Worm (Caenorhabditis elegans) whole organism, L2 larva: ENCODE results near the gene rga-3.

Experiments used
- C34F6.9 ChIP-seq: fragments of 150-350 bp; optimal IDR thresholded peaks from 2 replicates; lab custom pipeline; 2014; ENCODE audit warnings: missing biosample characterization, missing genetic modification characterization
- F13H6.1 ChIP-seq: sonication (generic microtip); optimal IDR thresholded peaks from 2 replicates; lab custom pipeline; 2016; ENCODE audit warnings: missing genetic modification characterization, missing compliant biosample characterization
- R02D3.7 ChIP-seq: fragments of 150-350 bp; optimal IDR thresholded peaks from 2 replicates; lab custom pipeline; 2014; ENCODE audit warnings: missing biosample characterization, missing genetic modification characterization
- ZK546.5 ChIP-seq: sonication (generic microtip); optimal IDR thresholded peaks from 2 replicates; lab custom pipeline; 2017; ENCODE audit warnings: missing biosample characterization, missing genetic modification characterization
- ama-1 ChIP-seq: fragments of 150-350 bp; optimal IDR thresholded peaks from 2 replicates; lab custom pipeline; 2018; ENCODE audit warnings: inconsistent platforms
- blmp-1 ChIP-seq: sonication (generic microtip); optimal IDR thresholded peaks from 2 replicates; lab custom pipeline; 2017; ENCODE audit warnings: missing genetic modification characterization, mild to moderate bottlenecking, missing compliant biosample characterization, antibody characterized with exemption, moderate library complexity; ENCODE audit not compliant: insufficient read depth
- ceh-82 ChIP-seq: fragments of 150-350 bp; optimal IDR thresholded peaks from 2 replicates; lab custom pipeline; 2014; ENCODE audit warnings: missing biosample characterization, missing genetic modification characterization
- crh-2 ChIP-seq: sonication (generic microtip); optimal IDR thresholded peaks from 2 replicates; lab custom pipeline; 2017; ENCODE audit warnings: missing biosample characterization, missing genetic modification characterization
- dmd-4 ChIP-seq: sonication (generic microtip); optimal IDR thresholded peaks from 2 replicates; lab custom pipeline; 2017; ENCODE audit warnings: missing biosample characterization, missing genetic modification characterization
- egl-27 ChIP-seq: sonication (generic microtip); optimal IDR thresholded peaks from 3 replicates; lab custom pipeline; 2017; ENCODE audit warnings: missing biosample characterization, missing genetic modification reagents, missing genetic modification characterization
- elt-1 ChIP-seq: fragments of 150-350 bp; optimal IDR thresholded peaks from 2 replicates; lab custom pipeline; 2014; ENCODE audit warnings: missing biosample characterization, missing genetic modification characterization
- fos-1 ChIP-seq: fragments of 150-350 bp; optimal IDR thresholded peaks from 2 replicates; lab custom pipeline; 2014; ENCODE audit warnings: missing biosample characterization, missing genetic modification characterization
- gmeb-1 ChIP-seq: fragments of 150-350 bp; optimal IDR thresholded peaks from 2 replicates; lab custom pipeline; 2014; ENCODE audit warnings: missing biosample characterization, missing genetic modification characterization
- lin-11 ChIP-seq: fragments of 150-350 bp; sonication (generic microtip); optimal IDR thresholded peaks from 2 replicates; lab custom pipeline; 2014; ENCODE audit warnings: missing biosample characterization, missing genetic modification characterization, inconsistent platforms, mixed read lengths
- lin-13 ChIP-seq: fragments of 150-350 bp; optimal IDR thresholded peaks from 2 replicates; lab custom pipeline; 2014; ENCODE audit warnings: missing biosample characterization, missing genetic modification reagents, missing genetic modification characterization
- lsy-2 ChIP-seq, 2 experiments: fragments of 150-350 bp in 1 of 2; sonication (generic microtip) in 1 of 2; optimal IDR thresholded peaks; 2 replicates each; lab custom pipeline; 2014 to 2017; ENCODE audit warnings: missing biosample characterization in 2 of 2, missing genetic modification characterization in 2 of 2
- mdl-1 ChIP-seq, 2 experiments: fragments of 150-350 bp in 1 of 2; sonication (generic microtip) in 1 of 2; optimal IDR thresholded peaks; 2 replicates each; lab custom pipeline; 2017; ENCODE audit warnings: missing biosample characterization in 2 of 2, missing genetic modification characterization in 2 of 2
- nhr-12 ChIP-seq: fragments of 150-350 bp; optimal IDR thresholded peaks from 2 replicates; lab custom pipeline; 2014; ENCODE audit warnings: missing biosample characterization, missing genetic modification characterization
- nhr-21 ChIP-seq: fragments of 150-350 bp; optimal IDR thresholded peaks from 2 replicates; lab custom pipeline; 2014; ENCODE audit warnings: missing biosample characterization, missing genetic modification characterization
- nhr-23 ChIP-seq: fragments of 150-350 bp; optimal IDR thresholded peaks from 2 replicates; lab custom pipeline; 2014; ENCODE audit warnings: missing biosample characterization, missing genetic modification reagents, missing genetic modification characterization
- nhr-237 ChIP-seq: fragments of 150-350 bp; optimal IDR thresholded peaks from 2 replicates; lab custom pipeline; 2014; ENCODE audit warnings: missing biosample characterization, missing genetic modification characterization
- nhr-25 ChIP-seq: fragments of 150-350 bp; sonication (generic microtip); optimal IDR thresholded peaks from 3 replicates; lab custom pipeline; 2014; ENCODE audit warnings: missing biosample characterization, missing genetic modification characterization
- nhr-6 ChIP-seq: fragments of 150-350 bp; optimal IDR thresholded peaks from 2 replicates; lab custom pipeline; 2014; ENCODE audit warnings: missing biosample characterization, missing genetic modification characterization
- nhr-77 ChIP-seq: fragments of 150-350 bp; optimal IDR thresholded peaks from 2 replicates; lab custom pipeline; 2014; ENCODE audit warnings: missing biosample characterization, missing genetic modification characterization
- peb-1 ChIP-seq: fragments of 150-350 bp; optimal IDR thresholded peaks from 2 replicates; lab custom pipeline; 2014; ENCODE audit warnings: missing biosample characterization, missing genetic modification characterization
- sem-4 ChIP-seq: fragments of 150-350 bp; optimal IDR thresholded peaks from 2 replicates; lab custom pipeline; 2014; ENCODE audit warnings: missing biosample characterization, missing genetic modification reagents, missing genetic modification characterization
- sma-3 ChIP-seq: sonication (generic microtip); optimal IDR thresholded peaks from 2 replicates; lab custom pipeline; 2016; ENCODE audit warnings: missing genetic modification reagents, missing genetic modification characterization, missing compliant biosample characterization
- sma-9 ChIP-seq, 2 experiments: fragments of 150-350 bp in 1 of 2; sonication (generic microtip) in 1 of 2; optimal IDR thresholded peaks; 2 replicates each; lab custom pipeline; 2014 to 2016; ENCODE audit warnings: missing genetic modification characterization in 2 of 2, mild to moderate bottlenecking in 1 of 2, missing biosample characterization in 1 of 2, missing compliant biosample characterization in 1 of 2, missing genetic modification reagents in 1 of 2, moderate library complexity in 1 of 2
- unc-55 ChIP-seq: fragments of 150-350 bp; sonication (generic microtip); optimal IDR thresholded peaks from 3 replicates; lab custom pipeline; 2014; ENCODE audit warnings: missing biosample characterization, missing genetic modification reagents, missing genetic modification characterization
- unc-62 ChIP-seq: fragments of 150-350 bp; optimal IDR thresholded peaks from 2 replicates; lab custom pipeline; 2014; ENCODE audit warnings: missing biosample characterization, missing genetic modification reagents, missing genetic modification characterization
- zag-1 ChIP-seq: fragments of 150-350 bp; optimal IDR thresholded peaks from 2 replicates; lab custom pipeline; 2014; ENCODE audit warnings: missing biosample characterization, missing genetic modification characterization
- ztf-1 ChIP-seq: fragments of 200-800 bp; sonication (Bioruptor generic); conservative IDR thresholded peaks from 2 replicates; pipeline ENCODE4 v1.3.6; 2022; ENCODE audit warnings: missing genetic modification characterization, missing compliant biosample characterization
- ztf-11 ChIP-seq: sonication (generic microtip); optimal IDR thresholded peaks from 2 replicates; lab custom pipeline; 2017; ENCODE audit warnings: missing biosample characterization, missing genetic modification characterization

The rga-3 gene

ce11 chrV:5699835-5700441, 17.7 kb upstream of the rga-3 start, which contains the start of gene clec-1:
TSS of gene clec-1 (plus strand) at chrV:5700154.
- TF ChIP-seq sma-3 (GFP tag; lab: Kevin White, UChicago) (peak; percentile 19), gmeb-1 (tag; lab: Kevin White, UChicago) (no peak)

ce11 chrV:5701106-5701505, 16.6 kb upstream of the rga-3 start:
- TF ChIP-seq ama-1 (lab: Kevin White, UChicago): peak; percentile 57
- TF ChIP-seq egl-27 (tag; lab: Kevin White, UChicago): peak; percentile 18
- TF ChIP-seq unc-55 (GFP tag; lab: Kevin White, UChicago): no peak
- no peak for TF ChIP-seq dmd-4 (tag; lab: Kevin White, UChicago)
- TF ChIP-seq F13H6.1 (tag; lab: Kevin White, UChicago): no peak
- TF ChIP-seq nhr-21 (tag; lab: Kevin White, UChicago): peak; percentile 80
- TF ChIP-seq nhr-25 (tag; lab: Kevin White, UChicago): peak; percentile 41
- TF ChIP-seq blmp-1 (tag; lab: Kevin White, UChicago): peak; percentile 2
- TF ChIP-seq sma-3 (GFP tag; lab: Kevin White, UChicago): peak; percentile 62
- peak; percentile 58 for TF ChIP-seq sma-9 (GFP tag; optimal IDR thresholded peaks at IDR 0.05; lab: Kevin White, UChicago)
- no peak for TF ChIP-seq sma-9 (tag; optimal IDR thresholded peaks at IDR 0.05; lab: Kevin White, UChicago)

- no peak for TF ChIP-seq ceh-82
- TF ChIP-seq ZK546.5: no peak
- TF ChIP-seq sma-9 (GFP tag; optimal IDR thresholded peaks at IDR 0.05; lab: Kevin White, UChicago): peak; percentile 5
- TF ChIP-seq sma-9 (tag; optimal IDR thresholded peaks at IDR 0.05; lab: Kevin White, UChicago): no peak
These were observed 13.2 kb upstream of the rga-3 start for ce11 chrV:5704467-5704866.

ce11 chrV:5705510-5705909, 12.2 kb upstream of the rga-3 start, which contains the start of gene peli-1:
TSS of gene peli-1 (plus strand) at chrV:5705810.
- TF ChIP-seq ceh-82: no peak
- TF ChIP-seq crh-2 (tag; lab: Kevin White, UChicago): no peak
- no peak for TF ChIP-seq sma-9 (GFP tag; optimal IDR thresholded peaks at IDR 0.05; lab: Kevin White, UChicago)
- TF ChIP-seq sma-9 (tag; optimal IDR thresholded peaks at IDR 0.05; lab: Kevin White, UChicago): no peak
- TF ChIP-seq nhr-237 (tag; lab: Kevin White, UChicago): no peak
- no peak for TF ChIP-seq nhr-23 (tag; lab: Kevin White, UChicago)
- no peak for TF ChIP-seq sem-4 (tag; lab: Kevin White, UChicago)
- no peak for TF ChIP-seq R02D3.7
- no peak for TF ChIP-seq blmp-1 (tag; lab: Kevin White, UChicago)
- no peak for TF ChIP-seq nhr-77
- TF ChIP-seq zag-1: no peak

ce11 chrV:5708331-5708730, 9.4 kb upstream of the rga-3 start:
- TF ChIP-seq F13H6.1 (tag; lab: Kevin White, UChicago): no peak
- TF ChIP-seq sma-9 (GFP tag; optimal IDR thresholded peaks at IDR 0.05; lab: Kevin White, UChicago): no peak
- TF ChIP-seq sma-9 (tag; optimal IDR thresholded peaks at IDR 0.05; lab: Kevin White, UChicago): no peak
- TF ChIP-seq mdl-1 (tag; optimal IDR thresholded peaks at IDR 0.05; lab: Kevin White, UChicago): no peak
- no peak for TF ChIP-seq gmeb-1 (tag; lab: Kevin White, UChicago)
- TF ChIP-seq crh-2 (tag; lab: Kevin White, UChicago): no peak
- TF ChIP-seq ztf-1 (GFP tag; lab: Robert Waterston, UW): no peak
- TF ChIP-seq ZK546.5: no peak
- TF ChIP-seq, all 48 proteins: peak for 0

ce11 chrV:5712189-5712588, 5.5 kb upstream of the rga-3 start:
- TF ChIP-seq ama-1 (lab: Kevin White, UChicago): no peak
- peak; percentile 17 for TF ChIP-seq C34F6.9 (tag; lab: Kevin White, UChicago)
- TF ChIP-seq lsy-2 (tag; optimal IDR thresholded peaks at IDR 0.05; lab: Kevin White, UChicago): peak in 1 of 2 experiments; percentile 9
- TF ChIP-seq ztf-11 (tag; lab: Kevin White, UChicago): no peak
- TF ChIP-seq, all 48 proteins: peak for 2

ce11 chrV:5712652-5713051, 5.0 kb upstream of the rga-3 start, which contains the start of gene gcst-1:
TSS of gene gcst-1 (plus strand) at chrV:5712928.
- TF ChIP-seq crh-2 (tag; lab: Kevin White, UChicago) (peak; percentile 18), ama-1 (lab: Kevin White, UChicago) (no peak), lin-11 (tag; lab: Kevin White, UChicago) (no peak), dmd-4 (tag; lab: Kevin White, UChicago) (no peak), nhr-77 (no peak), nhr-12 (tag; lab: Kevin White, UChicago) (no peak), ztf-11 (tag; lab: Kevin White, UChicago) (no peak), blmp-1 (tag; lab: Kevin White, UChicago) (no peak), unc-55 (GFP tag; lab: Kevin White, UChicago) (no peak), ztf-1 (GFP tag; lab: Robert Waterston, UW) (no peak), nhr-6 (tag; lab: Kevin White, UChicago) (no peak), unc-62 (GFP tag; lab: Kevin White, UChicago) (no peak), R02D3.7 (no peak), fos-1 (peak; percentile 78), sma-9 (GFP tag; optimal IDR thresholded peaks at IDR 0.05; lab: Kevin White, UChicago) (peak; percentile 50), sma-9 (tag; optimal IDR thresholded peaks at IDR 0.05; lab: Kevin White, UChicago) (no peak), lin-13 (GFP tag; lab: Kevin White, UChicago) (no peak), peb-1 (tag; lab: Kevin White, UChicago) (no peak), ZK546.5 (no peak), gmeb-1 (tag; lab: Kevin White, UChicago) (no peak), elt-1 (tag; lab: Kevin White, UChicago) (no peak), mdl-1 (tag; optimal IDR thresholded peaks at IDR 0.05; lab: Kevin White, UChicago) (peak in 1 of 2 experiments; percentile 12), lsy-2 (tag; optimal IDR thresholded peaks at IDR 0.05; lab: Kevin White, UChicago) (no peak)
